Worm (Caenorhabditis elegans): ENCODE data around the gene nas-16.

The nas-16 gene

ce11 chrV:11366129-11366528 lies 26.0 kb upstream of the nas-16 start, which contains the start of gene dop-5:
TSS of gene dop-5 (minus strand) at chrV:11366229.
- TF ChIP-seq lin-15B (tag; optimal IDR thresholded peaks at IDR 0.05) (no peak), fkh-10 (GFP tag; optimal IDR thresholded peaks at IDR 0.05) (no peak), egl-27 (tag; optimal IDR thresholded peaks at IDR 0.05) (no peak)

ce11 chrV:11372284-11372878 lies 19.7 kb upstream of the nas-16 start:
- TF ChIP-seq lin-14 (GFP tag; optimal IDR thresholded peaks at IDR 0.05) (peak; percentile 19), mep-1 (tag; optimal IDR thresholded peaks at IDR 0.05) (no peak), nhr-84 (tag; optimal IDR thresholded peaks at IDR 0.05) (no peak), egl-13 (tag; optimal IDR thresholded peaks at IDR 0.05) (peak; percentile 48), ces-1 (GFP tag; optimal IDR thresholded peaks at IDR 0.05) (no peak), C16A3.4 (tag; optimal IDR thresholded peaks at IDR 0.05) (no peak), nhr-77 (tag; optimal IDR thresholded peaks at IDR 0.05) (no peak)

ce11 chrV:11373918-11374317 lies 18.2 kb upstream of the nas-16 start:
- TF ChIP-seq lin-39 (tag; optimal IDR thresholded peaks at IDR 0.05) (no peak), swsn-7 (tag; optimal IDR thresholded peaks at IDR 0.05) (no peak), skn-1 (tag; optimal IDR thresholded peaks at IDR 0.05) (no peak), egl-13 (tag; optimal IDR thresholded peaks at IDR 0.05) (no peak), dsc-1 (tag; optimal IDR thresholded peaks at IDR 0.05) (peak; percentile 12), vab-15 (tag; optimal IDR thresholded peaks at IDR 0.05) (no peak), tbx-2 (tag; optimal IDR thresholded peaks at IDR 0.05) (no peak), unc-30 (tag; optimal IDR thresholded peaks at IDR 0.05) (no peak)

ce11 chrV:11375150-11375792 lies 16.8 kb upstream of the nas-16 start, which contains the start of gene cnb-1:
TSS of gene cnb-1 (plus strand) at chrV:11375742.
- TF ChIP-seq dsc-1 (tag; optimal IDR thresholded peaks at IDR 0.05) = peak; percentile 94
- peak; percentile 83 for TF ChIP-seq swsn-7 (tag; optimal IDR thresholded peaks at IDR 0.05)
- TF ChIP-seq nhr-12 (tag; optimal IDR thresholded peaks at IDR 0.05) = no peak
- TF ChIP-seq nhr-237 (tag; optimal IDR thresholded peaks at IDR 0.05) = no peak
- peak; percentile 74 to 85 for TF ChIP-seq efl-1 (optimal IDR thresholded peaks at IDR 0.05)
- TF ChIP-seq efl-1 (GFP tag; optimal IDR thresholded peaks at IDR 0.05 in 1 of 2) = peak; percentile 39 to 93
- no peak for TF ChIP-seq ceh-8 (GFP tag; optimal IDR thresholded peaks at IDR 0.05)
- peak; percentile 22 to 60 (median 38) for TF ChIP-seq ceh-82 (tag; optimal IDR thresholded peaks at IDR 0.05)
- TF ChIP-seq nhr-76 (tag; optimal IDR thresholded peaks at IDR 0.05) = no peak
- peak; percentile 45 for TF ChIP-seq fkh-10 (GFP tag; optimal IDR thresholded peaks at IDR 0.05)
- peak in 1 of 2 experiments; percentile 37 for TF ChIP-seq mdl-1 (tag; optimal IDR thresholded peaks at IDR 0.05)
- TF ChIP-seq nhr-90 (tag; optimal IDR thresholded peaks at IDR 0.05; ENCODE audit: poor library complexity) = no peak
- TF ChIP-seq nhr-71 (tag; optimal IDR thresholded peaks at IDR 0.05) = peak; percentile 88
- TF ChIP-seq ceh-90 (tag; optimal IDR thresholded peaks at IDR 0.05) = no peak
- peak; percentile 58 for TF ChIP-seq rnt-1 (tag; optimal IDR thresholded peaks at IDR 0.05)
- no peak for TF ChIP-seq tlp-1 (tag; optimal IDR thresholded peaks at IDR 0.05)
- TF ChIP-seq ztf-4 (tag; optimal IDR thresholded peaks at IDR 0.05) = no peak
- TF ChIP-seq C16A3.4 (tag; optimal IDR thresholded peaks at IDR 0.05) = no peak
- TF ChIP-seq nhr-11 (tag; optimal IDR thresholded peaks at IDR 0.05) = peak; percentile 17
- peak; percentile 82 for TF ChIP-seq snu-23 (GFP tag; optimal IDR thresholded peaks at IDR 0.05)
- peak; percentile 81 for TF ChIP-seq unc-86 (tag; optimal IDR thresholded peaks at IDR 0.05)
- no peak for TF ChIP-seq egl-27 (tag; optimal IDR thresholded peaks at IDR 0.05)
- TF ChIP-seq egl-13 (tag; optimal IDR thresholded peaks at IDR 0.05) = peak; percentile 81
- TF ChIP-seq elt-3 (tag; optimal IDR thresholded peaks at IDR 0.05) = no peak
- peak; percentile 41 for TF ChIP-seq isw-1 (GFP tag; IDR thresholded peaks at IDR 0.05)
- TF ChIP-seq fos-1 (tag; optimal IDR thresholded peaks at IDR 0.05) = peak; percentile 36
- TF ChIP-seq nhr-28 (tag; optimal IDR thresholded peaks at IDR 0.05) = no peak
- TF ChIP-seq hlh-17 (GFP tag; optimal IDR thresholded peaks at IDR 0.05; ENCODE audit: borderline replicate concordance) = no peak
- no peak for TF ChIP-seq F16B12.6 (tag; optimal IDR thresholded peaks at IDR 0.05)
- TF ChIP-seq irx-1 (tag; optimal IDR thresholded peaks at IDR 0.05) = peak; percentile 55
- peak in 1 of 2 experiments; percentile 7 for TF ChIP-seq ztf-11 (tag; optimal IDR thresholded peaks at IDR 0.05)
- peak; percentile 79 for TF ChIP-seq tbx-2 (tag; optimal IDR thresholded peaks at IDR 0.05)
- peak; percentile 55 for TF ChIP-seq snpc-4 (tag; optimal IDR thresholded peaks at IDR 0.05)
- no peak for TF ChIP-seq nhr-77 (tag; optimal IDR thresholded peaks at IDR 0.05)
- no peak for TF ChIP-seq lin-15B (tag; optimal IDR thresholded peaks at IDR 0.05)
- peak; percentile 63 for TF ChIP-seq skn-1 (tag; optimal IDR thresholded peaks at IDR 0.05)
- TF ChIP-seq pqm-1 (tag; optimal IDR thresholded peaks at IDR 0.05) = no peak
- no peak for TF ChIP-seq lin-39 (tag; optimal IDR thresholded peaks at IDR 0.05)

All from whole organism, L1 larva.